Fruit fly (Drosophila melanogaster) whole organism: ENCODE results near the gene Sap30.

Experiments
- CG8478 ChIP-seq: fragments of >200 bp; optimal IDR thresholded peaks from 2 replicates; lab custom pipeline; 2018; ENCODE audit warnings: inconsistent platforms
- Dll ChIP-seq: fragments of >200 bp; optimal IDR thresholded peaks from 2 replicates; lab custom pipeline; 2017
- EcR ChIP-seq, 2 experiments: fragments of >200 bp; optimal IDR thresholded peaks; 2 replicates each; lab custom pipeline; 2017; ENCODE audit warnings: missing biosample characterization in 2 of 2, missing genetic modification characterization in 2 of 2, missing genetic modification reagents in 2 of 2
- pan ChIP-seq: fragments of >200 bp; optimal IDR thresholded peaks from 2 replicates; lab custom pipeline; 2017
- psq ChIP-seq: fragments of >200 bp; optimal IDR thresholded peaks from 2 replicates; lab custom pipeline; 2017
- usp ChIP-seq: fragments of >200 bp; optimal IDR thresholded peaks from 2 replicates; lab custom pipeline; 2017; ENCODE audit warnings: missing biosample characterization, missing genetic modification characterization, mixed read lengths

Sap30 gene

DNA sequence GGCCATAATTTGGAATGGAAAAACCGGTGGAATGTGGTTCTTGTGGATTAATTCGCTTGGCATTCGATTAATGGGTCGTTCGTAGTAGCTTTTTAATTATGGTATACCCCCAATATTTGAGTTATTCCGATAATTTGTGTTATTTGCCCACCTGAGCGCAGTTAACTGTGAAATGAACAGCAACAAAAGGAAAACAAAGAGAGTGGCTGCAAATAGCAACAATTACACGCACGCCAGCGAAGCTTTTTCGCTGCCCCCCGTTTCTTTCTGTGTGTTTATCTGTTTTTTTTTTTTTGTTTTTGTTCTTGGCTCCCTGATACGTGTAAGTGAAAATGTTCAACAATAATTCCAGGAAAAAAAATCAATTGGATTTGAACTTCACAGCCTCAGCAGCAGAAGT is 12.8 kb downstream of the Sap30 start:
- TF ChIP-seq psq (no peak), CG8478 (no peak), EcR (GFP tag; optimal IDR thresholded peaks at IDR 0.05; lab: Kevin White, UChicago) (no peak), usp (no peak), Dll (lab: Kevin White, UChicago) (no peak), pan (no peak)

DNA sequence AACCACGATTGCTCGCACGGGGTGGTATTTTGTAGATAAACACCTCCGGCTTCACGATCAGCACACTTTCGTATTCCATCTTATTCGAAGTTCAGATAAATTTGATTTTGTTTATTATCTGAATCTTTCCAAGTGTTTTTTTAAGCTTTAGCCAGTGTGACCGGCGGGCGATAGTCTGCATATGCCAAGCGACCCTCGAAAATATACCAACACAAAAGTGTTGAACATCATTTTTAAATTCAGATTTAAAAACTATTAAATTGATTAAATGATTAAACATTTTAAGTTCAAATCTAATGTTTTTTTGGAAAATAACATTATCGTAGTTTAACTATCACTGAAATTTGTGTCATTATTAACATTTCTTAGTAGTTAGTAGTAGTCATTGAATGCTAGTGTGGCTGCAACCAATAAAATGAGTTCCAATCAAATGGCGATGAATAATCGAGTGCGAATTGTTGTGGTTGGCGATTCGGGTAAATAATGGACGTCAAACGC is 13.5 kb downstream of the Sap30 start, which contains the start of the genes CG9132 and CG4789:
CG9132 (minus strand) TSS at position 181 of the 498 bp plus-strand sequence.
CG4789 (plus strand) TSS at position 401 of the 498 bp plus-strand sequence.
- no peak for TF ChIP-seq Dll (lab: Kevin White, UChicago)
- TF ChIP-seq usp = no peak
- no peak for TF ChIP-seq psq
- no peak for TF ChIP-seq EcR (GFP tag; optimal IDR thresholded peaks at IDR 0.05; lab: Kevin White, UChicago)
- no peak for TF ChIP-seq pan
- TF ChIP-seq CG8478 = no peak

DNA sequence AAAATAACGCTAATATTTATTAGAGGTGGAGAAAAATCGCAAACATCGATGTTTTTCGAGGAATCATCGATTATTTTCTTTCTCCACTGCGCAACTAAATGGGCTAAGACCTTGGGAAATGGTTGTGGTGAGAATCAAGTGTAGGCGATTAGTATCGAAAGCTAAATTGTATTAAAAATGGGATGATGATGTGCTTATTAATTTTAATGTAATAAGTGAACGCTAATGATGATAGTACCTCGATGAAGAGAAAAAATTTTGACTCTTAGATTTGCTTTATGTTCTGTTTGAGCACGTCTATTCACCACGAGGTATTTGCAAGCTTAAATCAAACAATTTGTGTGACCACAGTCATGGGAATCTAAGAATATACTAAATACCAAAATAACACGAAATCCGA is 16.2 kb downstream of the Sap30 start, which contains the start of the genes Rai1 and CG13005:
Rai1 (minus strand) TSS at position 46 of the 400 bp plus-strand sequence.
CG13005 (plus strand) TSS at position 352 of the 400 bp plus-strand sequence.
- TF ChIP-seq CG8478 = no peak
- TF ChIP-seq psq = no peak
- no peak for TF ChIP-seq EcR (GFP tag; optimal IDR thresholded peaks at IDR 0.05; lab: Kevin White, UChicago)
- TF ChIP-seq pan = no peak
- TF ChIP-seq usp = no peak
- no peak for TF ChIP-seq Dll (lab: Kevin White, UChicago)

DNA sequence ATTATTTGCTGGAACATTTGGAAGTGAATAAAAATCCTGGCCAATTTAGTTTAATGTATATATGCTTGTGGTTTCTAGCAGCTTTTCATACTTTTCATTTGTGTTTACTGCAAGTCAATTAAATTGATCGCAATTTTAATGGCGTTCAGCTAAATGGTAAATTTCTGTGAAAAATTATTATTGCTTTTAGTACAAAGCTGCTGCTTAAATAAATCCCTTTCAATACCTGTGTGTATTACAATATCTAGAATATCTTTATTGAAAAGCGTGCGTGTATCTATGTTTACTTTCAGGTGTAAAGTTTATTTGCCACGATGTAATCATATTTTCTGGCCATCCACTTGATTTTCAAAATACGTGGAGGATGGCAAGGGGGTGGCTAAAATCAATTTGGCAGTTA is 18.7 kb downstream of the Sap30 start, which contains the start of gene ppk28:
ppk28 (plus strand) TSS at position 301 of the 400 bp plus-strand sequence.
- TF ChIP-seq EcR (GFP tag; optimal IDR thresholded peaks at IDR 0.05; lab: Kevin White, UChicago) = no peak

DNA sequence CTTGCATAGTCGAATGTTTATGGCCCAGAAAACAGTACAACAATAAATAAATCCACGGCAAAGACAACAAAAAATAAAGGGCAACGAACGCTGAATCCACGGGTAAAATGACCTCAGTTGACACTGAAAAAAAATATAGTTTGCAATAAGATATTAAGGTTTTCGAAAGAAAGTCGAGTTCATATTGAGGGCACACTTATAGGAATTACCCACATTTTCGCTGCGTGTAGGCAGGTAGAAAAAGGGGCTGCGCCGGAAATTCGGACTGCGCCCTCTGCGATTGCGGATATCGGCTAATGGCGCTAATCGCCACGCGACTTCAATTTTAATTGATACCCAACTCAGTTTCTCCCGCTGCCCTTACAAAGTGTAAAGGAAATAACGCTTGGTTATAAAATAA is 21.6 kb downstream of the Sap30 start:
- TF ChIP-seq pan (no peak), psq (no peak), CG8478 (no peak), EcR (GFP tag; optimal IDR thresholded peaks at IDR 0.05; lab: Kevin White, UChicago) (no peak), Dll (lab: Kevin White, UChicago) (no peak), usp (no peak)

DNA sequence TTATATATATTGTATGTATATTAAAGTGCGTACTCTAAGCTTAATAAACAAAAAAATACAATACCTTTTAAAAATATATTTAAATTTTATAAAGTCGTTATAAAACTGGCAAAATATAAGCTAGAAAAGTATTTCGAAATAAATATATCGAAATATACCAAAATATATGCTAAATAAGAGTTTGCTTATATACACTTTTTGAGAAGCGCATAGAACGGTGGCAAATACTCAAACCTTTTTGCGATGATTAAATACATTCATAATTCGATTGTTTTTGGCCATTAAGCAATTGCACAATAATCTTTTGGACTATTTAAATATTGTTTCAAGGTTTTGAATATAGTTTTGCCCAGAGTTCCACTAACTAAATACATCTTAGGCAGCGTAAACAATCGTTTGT is 22.0 kb downstream of the Sap30 start:
- TF ChIP-seq CG8478 = no peak
- no peak for TF ChIP-seq pan
- no peak for TF ChIP-seq psq
- TF ChIP-seq usp = no peak
- TF ChIP-seq Dll (lab: Kevin White, UChicago) = no peak
- TF ChIP-seq EcR (GFP tag; optimal IDR thresholded peaks at IDR 0.05; lab: Kevin White, UChicago) = no peak

DNA sequence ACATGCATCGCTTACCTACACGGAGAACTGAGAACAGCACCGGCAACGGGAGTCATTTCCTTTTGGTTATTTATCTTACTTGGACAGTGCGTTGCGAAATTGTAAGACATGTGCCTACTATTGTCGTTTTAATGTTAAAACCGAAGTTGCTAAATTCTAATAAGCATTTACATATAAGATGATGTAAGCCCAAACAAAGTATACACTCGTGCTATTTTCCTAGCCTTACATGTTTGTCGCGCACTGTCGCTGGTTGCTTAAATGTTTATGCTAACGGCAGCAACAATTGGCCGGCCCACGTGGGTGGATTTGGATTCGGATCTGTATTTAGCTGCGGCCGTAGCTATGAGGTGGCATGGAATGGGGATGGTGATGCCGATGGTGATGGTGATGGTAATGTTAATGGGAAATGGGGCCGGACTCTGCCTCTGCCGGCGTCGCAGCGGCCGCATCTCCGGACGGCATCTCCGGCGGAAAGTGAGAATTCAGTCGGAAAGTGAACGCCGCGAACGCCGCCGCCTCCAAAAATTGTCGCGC is 24.2 kb downstream of the Sap30 start, which contains the start of gene CG4829:
CG4829 (plus strand) TSS at position 487 of the 537 bp plus-strand sequence.
- TF ChIP-seq pan = no peak

DNA sequence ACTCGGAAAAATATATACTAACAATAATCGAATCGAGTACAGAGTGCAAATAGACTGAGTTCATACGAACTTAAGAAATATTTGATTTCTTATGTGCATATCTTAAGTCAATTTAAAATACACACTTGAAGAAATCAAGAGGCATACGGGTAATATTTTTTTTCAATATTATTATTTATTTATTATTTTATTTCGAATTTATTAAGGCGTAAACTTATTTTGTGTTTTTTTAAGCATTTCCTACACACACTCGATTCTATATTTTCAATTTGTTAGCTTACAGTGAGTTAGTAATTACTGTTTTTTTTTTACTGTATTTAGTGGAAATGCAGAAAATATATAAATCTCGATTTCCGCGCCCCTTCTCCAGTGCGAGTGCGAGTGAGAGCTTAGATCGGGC is 26.1 kb downstream of the Sap30 start:
- TF ChIP-seq psq (no peak), usp (no peak), pan (no peak), Dll (lab: Kevin White, UChicago) (no peak)

DNA sequence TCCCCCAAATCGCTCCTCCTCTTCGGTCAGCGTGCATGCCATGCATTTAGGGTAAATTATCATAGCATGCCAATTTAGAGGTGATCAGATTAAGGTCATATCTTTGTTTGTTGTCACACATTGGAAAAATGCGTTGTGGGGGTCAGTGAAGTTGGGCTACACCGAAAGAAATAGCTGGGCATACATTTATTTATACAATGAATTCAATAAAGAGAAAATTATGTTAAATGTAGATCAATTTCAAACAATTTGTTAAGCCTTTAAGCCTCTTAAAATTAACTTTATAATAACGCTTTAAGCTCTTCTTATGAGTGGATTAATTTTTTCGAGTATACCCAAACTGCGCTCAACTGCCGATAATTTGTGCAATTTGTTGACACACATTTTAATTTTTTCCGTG is 27.3 kb downstream of the Sap30 start:
- TF ChIP-seq Dll (lab: Kevin White, UChicago) (no peak), CG8478 (no peak), EcR (GFP tag; optimal IDR thresholded peaks at IDR 0.05; lab: Kevin White, UChicago) (no peak), usp (no peak), psq (no peak), pan (no peak)

DNA sequence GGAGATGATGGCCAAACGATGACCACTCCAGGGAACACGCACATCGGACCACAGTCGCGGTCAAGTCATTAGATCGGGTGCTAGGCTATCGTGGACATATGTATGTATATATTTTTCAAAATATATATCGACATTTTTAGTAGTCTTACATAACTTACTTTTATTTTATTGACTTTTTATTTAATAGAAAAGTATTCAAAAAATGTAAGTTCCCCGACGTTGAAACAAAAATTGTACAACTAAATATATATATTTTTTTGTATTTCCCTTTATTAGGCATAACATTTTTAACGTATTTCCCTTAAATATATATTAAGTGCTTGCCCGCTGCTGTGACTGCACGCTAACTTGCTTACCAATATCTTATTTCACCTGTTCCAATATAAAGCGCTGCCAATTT is 28.1 kb downstream of the Sap30 start:
- TF ChIP-seq psq (no peak), Dll (lab: Kevin White, UChicago) (no peak), EcR (GFP tag; optimal IDR thresholded peaks at IDR 0.05; lab: Kevin White, UChicago) (no peak), CG8478 (no peak), usp (no peak), pan (no peak)

DNA sequence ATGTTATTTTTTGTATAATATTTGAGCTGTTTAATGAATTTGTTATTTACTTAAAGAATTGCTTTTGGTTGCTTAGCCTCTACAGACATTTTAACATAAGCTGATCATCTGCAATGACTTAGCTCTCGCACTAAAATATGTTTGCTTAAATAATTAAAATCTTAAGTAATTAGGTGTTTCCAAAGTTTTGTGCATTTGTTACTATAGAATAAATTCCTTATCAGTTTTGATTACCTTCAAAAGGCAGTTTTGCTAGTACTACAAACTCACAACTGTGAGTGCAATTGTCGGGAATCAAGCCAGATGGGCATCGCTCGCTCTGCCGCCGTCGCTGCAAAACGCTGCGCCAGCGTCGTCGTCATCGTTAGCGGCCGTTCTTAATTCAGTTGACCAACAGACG is 29.4 kb downstream of the Sap30 start:
- no peak for TF ChIP-seq pan
- no peak for TF ChIP-seq EcR (GFP tag; optimal IDR thresholded peaks at IDR 0.05; lab: Kevin White, UChicago)
- no peak for TF ChIP-seq usp
- no peak for TF ChIP-seq psq
- no peak for TF ChIP-seq CG8478
- TF ChIP-seq Dll (lab: Kevin White, UChicago) = no peak

DNA sequence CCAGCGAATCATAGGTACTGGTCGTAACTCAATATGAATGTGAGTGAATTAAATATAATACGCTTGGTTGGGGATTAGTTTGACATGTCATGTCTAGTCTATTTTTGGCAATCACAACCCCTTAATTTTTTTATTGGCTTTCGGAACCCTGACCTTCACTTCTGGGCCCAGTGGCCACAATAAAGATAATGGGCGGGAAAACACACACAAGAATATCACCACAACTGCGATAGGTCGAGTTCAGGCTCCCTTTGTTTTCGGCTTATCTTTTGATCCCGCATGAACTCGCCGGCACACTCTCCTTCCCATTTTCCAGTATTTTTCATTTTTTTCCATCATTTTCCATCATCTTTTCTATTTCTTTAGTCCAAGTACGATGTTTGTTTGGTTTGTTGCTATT is 31.1 kb downstream of the Sap30 start:
- TF ChIP-seq EcR (GFP tag; optimal IDR thresholded peaks at IDR 0.05; lab: Kevin White, UChicago) = no peak
- TF ChIP-seq CG8478 = no peak
- TF ChIP-seq Dll (lab: Kevin White, UChicago) = no peak
- no peak for TF ChIP-seq psq
- TF ChIP-seq usp = no peak
- TF ChIP-seq pan = no peak

DNA sequence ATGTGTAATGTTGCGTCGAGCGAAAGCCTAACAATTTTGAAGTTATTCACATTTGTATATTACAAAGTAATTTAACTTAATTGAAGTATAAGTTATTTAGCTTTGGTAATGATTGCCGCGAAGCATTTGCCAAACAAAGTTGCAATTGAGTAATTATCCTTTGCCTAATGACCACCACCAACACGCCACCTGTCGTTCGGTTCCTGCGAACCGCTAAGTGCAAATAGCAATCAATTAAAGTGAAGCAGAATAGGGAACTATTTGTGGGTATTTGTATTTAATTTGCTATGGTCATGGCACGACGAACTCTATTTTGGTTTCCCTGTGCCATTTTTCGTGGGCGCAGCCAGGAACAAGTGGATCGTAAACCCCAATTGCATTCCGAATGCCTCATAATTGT is 33.6 kb downstream of the Sap30 start:
- no peak for TF ChIP-seq CG8478
- no peak for TF ChIP-seq EcR (GFP tag; optimal IDR thresholded peaks at IDR 0.05; lab: Kevin White, UChicago)
- TF ChIP-seq psq = no peak
- no peak for TF ChIP-seq usp
- no peak for TF ChIP-seq pan
- TF ChIP-seq Dll (lab: Kevin White, UChicago) = no peak

DNA sequence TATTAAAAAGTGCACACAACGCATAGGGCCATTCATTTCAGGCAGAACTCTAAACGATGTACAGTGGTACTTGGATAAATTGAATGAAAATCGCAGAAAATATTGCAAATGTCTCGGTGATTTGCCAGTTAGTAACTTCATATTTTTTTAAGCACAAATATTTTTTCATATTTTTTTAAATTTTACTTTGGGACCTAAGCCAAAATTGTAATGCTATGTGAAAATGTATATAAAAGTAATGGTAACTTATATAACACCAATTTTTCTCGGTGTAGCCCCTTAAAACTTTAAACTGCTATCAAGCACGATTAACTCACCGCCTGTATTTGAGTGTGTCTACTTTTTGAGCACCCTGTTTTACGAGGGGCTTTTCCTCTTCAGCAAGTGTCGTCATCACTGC is 34.1 kb downstream of the Sap30 start:
- TF ChIP-seq Dll (lab: Kevin White, UChicago) = no peak
- no peak for TF ChIP-seq psq
- no peak for TF ChIP-seq EcR (GFP tag; optimal IDR thresholded peaks at IDR 0.05; lab: Kevin White, UChicago)
